Fruit fly (Drosophila melanogaster) whole organism, embryonic: ENCODE data around the gene CG14647.
A peak's percentile ranks its signal among the peaks of the same experiment; 100 is the strongest.

Source experiments
- Aef1 ChIP-seq: fragments of 200-800 bp; sonication (Bioruptor generic); IDR thresholded peaks from 3 replicates; pipeline ENCODE4 v1.3.6; 2022; ENCODE audit warnings: missing biosample characterization, missing genetic modification characterization
- Atf3 ChIP-seq: fragments of 200-800 bp; sonication (Bioruptor generic); optimal IDR thresholded peaks from 3 replicates; lab custom pipeline; 2016; ENCODE audit warnings: missing biosample characterization, missing genetic modification characterization
- Atf6 ChIP-seq: fragments of 200-800 bp; sonication (Bioruptor generic); IDR thresholded peaks from 2 replicates; pipeline ENCODE4 v1.3.6; 2022; ENCODE audit warnings: missing biosample characterization, missing genetic modification characterization
- CG10431 ChIP-seq: fragments of 200-800 bp; sonication (Bioruptor generic); optimal IDR thresholded peaks from 3 replicates; lab custom pipeline; 2018; ENCODE audit warnings: missing biosample characterization, mild to moderate bottlenecking, missing genetic modification characterization
- CG10654 ChIP-seq: fragments of 200-800 bp; sonication (Bioruptor generic); optimal IDR thresholded peaks from 2 replicates; lab custom pipeline; 2016; ENCODE audit warnings: missing biosample characterization, missing genetic modification characterization
- CG10979 ChIP-seq: fragments of 200-800 bp; sonication (Bioruptor generic); optimal IDR thresholded peaks from 2 replicates; lab custom pipeline; 2018; ENCODE audit warnings: missing biosample characterization, mild to moderate bottlenecking, missing genetic modification characterization, moderate library complexity
- CG11093 ChIP-seq: fragments of 200-800 bp; sonication (Bioruptor generic); IDR thresholded peaks from 3 replicates; pipeline ENCODE4 v1.3.6; 2022; ENCODE audit warnings: missing biosample characterization, missing genetic modification characterization
- CG11695 ChIP-seq: fragments of 200-800 bp; sonication (Bioruptor generic); IDR thresholded peaks from 3 replicates; pipeline ENCODE4 v1.3.6; 2022; ENCODE audit warnings: missing biosample characterization, missing genetic modification characterization
- CG12071 ChIP-seq: fragments of 200-800 bp; sonication (Bioruptor generic); optimal IDR thresholded peaks from 3 replicates; lab custom pipeline; 2018; ENCODE audit warnings: missing biosample characterization, mild to moderate bottlenecking, missing genetic modification characterization
- CG12744 ChIP-seq: fragments of 200-800 bp; sonication (Bioruptor generic); optimal IDR thresholded peaks from 2 replicates; lab custom pipeline; 2016; ENCODE audit warnings: missing biosample characterization, missing genetic modification characterization
- CG13287 ChIP-seq: fragments of 200-800 bp; sonication (Bioruptor generic); IDR thresholded peaks from 2 replicates; pipeline ENCODE4 v1.3.6; 2022; ENCODE audit warnings: missing biosample characterization, missing genetic modification characterization; ENCODE audit not compliant: partially characterized antibody
- CG13296 ChIP-seq: fragments of 200-800 bp; sonication (Bioruptor generic); optimal IDR thresholded peaks from 3 replicates; lab custom pipeline; 2018; ENCODE audit warnings: missing biosample characterization, mild to moderate bottlenecking, missing genetic modification characterization
- CG14965 ChIP-seq: fragments of 200-800 bp; sonication (Bioruptor generic); optimal IDR thresholded peaks from 2 replicates; lab custom pipeline; 2016; ENCODE audit warnings: missing biosample characterization, missing genetic modification characterization, borderline replicate concordance
- CG16813 ChIP-seq: fragments of 200-800 bp; sonication (Bioruptor generic); IDR thresholded peaks from 3 replicates; pipeline ENCODE4 v1.3.6; 2022; ENCODE audit warnings: missing biosample characterization, missing genetic modification characterization; ENCODE audit not compliant: partially characterized antibody
- CG3065 ChIP-seq: fragments of 200-800 bp; sonication (Bioruptor generic); optimal IDR thresholded peaks from 2 replicates; lab custom pipeline; 2016; ENCODE audit warnings: missing biosample characterization, missing genetic modification characterization
- CG31365 ChIP-seq: fragments of 200-800 bp; sonication (Bioruptor generic); optimal IDR thresholded peaks from 2 replicates; lab custom pipeline; 2018; ENCODE audit warnings: missing biosample characterization, mild to moderate bottlenecking, missing genetic modification characterization
- CG33557 ChIP-seq: fragments of 200-800 bp; sonication (Bioruptor generic); optimal IDR thresholded peaks from 2 replicates; lab custom pipeline; 2019; ENCODE audit warnings: missing biosample characterization, mild to moderate bottlenecking, missing genetic modification characterization, moderate library complexity
- CG43689 ChIP-seq: fragments of 200-800 bp; sonication (Bioruptor generic); IDR thresholded peaks from 2 replicates; pipeline ENCODE4 v1.3.6; 2022; ENCODE audit warnings: missing biosample characterization, missing genetic modification characterization
- CG6683 ChIP-seq: fragments of 200-800 bp; sonication (Bioruptor generic); optimal IDR thresholded peaks from 2 replicates; lab custom pipeline; 2017; ENCODE audit warnings: missing biosample characterization, mild to moderate bottlenecking, missing genetic modification characterization, missing genetic modification reagents
- CG6765 ChIP-seq: fragments of 200-800 bp; sonication (Bioruptor generic); optimal IDR thresholded peaks from 3 replicates; lab custom pipeline; 2017; ENCODE audit warnings: missing biosample characterization, mild to moderate bottlenecking, missing genetic modification characterization
- CG8290 ChIP-seq, 3 experiments: fragments of 200-800 bp; sonication (Bioruptor generic); optimal IDR thresholded peaks; 2 replicates each; lab custom pipeline; 2016 to 2019; ENCODE audit warnings: missing biosample characterization in 3 of 3, missing genetic modification characterization in 3 of 3, mild to moderate bottlenecking in 2 of 3, moderate library complexity in 1 of 3
- CG8924 ChIP-seq: fragments of 200-800 bp; optimal IDR thresholded peaks from 3 replicates; lab custom pipeline; 2019; ENCODE audit warnings: missing biosample characterization, mild to moderate bottlenecking, missing genetic modification characterization, moderate library complexity
- Camta ChIP-seq: fragments of 200-800 bp; sonication (Bioruptor generic); optimal IDR thresholded peaks from 2 replicates; lab custom pipeline; 2016; ENCODE audit warnings: missing biosample characterization, missing genetic modification characterization
- Dbx ChIP-seq: fragments of 200-800 bp; sonication (Bioruptor generic); IDR thresholded peaks from 3 replicates; pipeline ENCODE4 v1.3.6; 2022; ENCODE audit warnings: missing biosample characterization, missing genetic modification characterization
- Dll ChIP-seq: fragments of 200-800 bp; sonication (Bioruptor generic); IDR thresholded peaks from 4 replicates; pipeline ENCODE4 v1.3.6; 2022; ENCODE audit warnings: missing biosample characterization, missing genetic modification characterization; ENCODE audit not compliant: partially characterized antibody
- Eip74EF ChIP-seq, 2 experiments: fragments of 200-800 bp in 1 of 2; fragments of >200 bp in 1 of 2; sonication (Bioruptor generic) in 1 of 2; optimal IDR thresholded peaks; 2 replicates each; lab custom pipeline; 2017 to 2019; ENCODE audit warnings: missing biosample characterization in 2 of 2, missing genetic modification characterization in 2 of 2, mild to moderate bottlenecking in 1 of 2, moderate library complexity in 1 of 2
- Ets65A ChIP-seq: fragments of 200-800 bp; sonication (Bioruptor generic); peaks from one replicate; lab custom pipeline; 2016; ENCODE audit warnings: missing biosample characterization, missing genetic modification characterization
- Fer3 ChIP-seq: fragments of 200-800 bp; sonication (Bioruptor generic); optimal IDR thresholded peaks from 2 replicates; lab custom pipeline; 2018; ENCODE audit warnings: missing biosample characterization, mild to moderate bottlenecking, missing genetic modification characterization, moderate library complexity
- Lim3 ChIP-seq: fragments of 200-800 bp; sonication (Bioruptor generic); IDR thresholded peaks from 2 replicates; pipeline ENCODE4 v1.3.6; 2022; ENCODE audit warnings: missing biosample characterization, missing genetic modification characterization
- Lpt ChIP-seq: fragments of >200 bp; optimal IDR thresholded peaks from 2 replicates; lab custom pipeline; 2018; ENCODE audit warnings: missing biosample characterization, missing genetic modification characterization
- Neu2 ChIP-seq: fragments of 200-800 bp; sonication (Bioruptor generic); optimal IDR thresholded peaks from 3 replicates; lab custom pipeline; 2016; ENCODE audit warnings: missing biosample characterization, missing genetic modification characterization, borderline replicate concordance
- Nf-YC ChIP-seq: fragments of 200-800 bp; optimal IDR thresholded peaks from 3 replicates; lab custom pipeline; 2019; ENCODE audit warnings: missing biosample characterization, mild to moderate bottlenecking, missing genetic modification characterization, moderate library complexity
- Oaz ChIP-seq: fragments of 200-800 bp; sonication (Bioruptor generic); IDR thresholded peaks from 2 replicates; pipeline ENCODE4 v1.3.6; 2022; ENCODE audit warnings: missing biosample characterization, missing genetic modification characterization
- abd-A ChIP-seq: fragments of 200-800 bp; sonication (Bioruptor generic); optimal IDR thresholded peaks from 3 replicates; lab custom pipeline; 2019; ENCODE audit warnings: missing biosample characterization, mild to moderate bottlenecking, missing genetic modification characterization, moderate library complexity
- ara ChIP-seq: fragments of 200-800 bp; sonication (Bioruptor generic); IDR thresholded peaks from 2 replicates; pipeline ENCODE4 v1.3.6; 2022; ENCODE audit warnings: missing biosample characterization, missing genetic modification characterization
- crol ChIP-seq: fragments of 200-800 bp; sonication (Bioruptor generic); IDR thresholded peaks from 2 replicates; pipeline ENCODE4 v1.3.6; 2022; ENCODE audit warnings: missing biosample characterization, missing genetic modification characterization
- cwo ChIP-seq: fragments of 200-800 bp; sonication (Bioruptor generic); optimal IDR thresholded peaks from 3 replicates; lab custom pipeline; 2017; ENCODE audit warnings: missing biosample characterization, missing genetic modification characterization, mild to moderate bottlenecking, moderate library complexity, missing genetic modification reagents
- danr ChIP-seq: fragments of 200-800 bp; sonication (Bioruptor generic); IDR thresholded peaks from 2 replicates; pipeline ENCODE4 v1.3.6; 2022; ENCODE audit warnings: missing biosample characterization, missing genetic modification characterization
- disco-r ChIP-seq: fragments of 200-800 bp; sonication (Bioruptor generic); optimal IDR thresholded peaks from 2 replicates; lab custom pipeline; 2016; ENCODE audit warnings: missing biosample characterization, missing genetic modification characterization
- exex ChIP-seq: fragments of 200-800 bp; sonication (Bioruptor generic); optimal IDR thresholded peaks from 4 replicates; lab custom pipeline; 2018; ENCODE audit warnings: missing biosample characterization, mild to moderate bottlenecking, missing genetic modification characterization, moderate library complexity
- gsb ChIP-seq: fragments of 200-800 bp; sonication (Bioruptor generic); IDR thresholded peaks from 2 replicates; pipeline ENCODE4 v1.3.6; 2022; ENCODE audit warnings: missing biosample characterization, missing genetic modification characterization
- ham ChIP-seq: fragments of 200-800 bp; sonication (Bioruptor generic); IDR thresholded peaks from 2 replicates; pipeline ENCODE4 v1.3.6; 2022; ENCODE audit warnings: missing biosample characterization, missing genetic modification characterization
- jigr1 ChIP-seq: fragments of 200-800 bp; sonication (Bioruptor generic); IDR thresholded peaks from 3 replicates; pipeline ENCODE4 v1.3.6; 2022; ENCODE audit warnings: missing biosample characterization, missing genetic modification characterization
- lbe ChIP-seq: fragments of 200-800 bp; sonication (Bioruptor generic); optimal IDR thresholded peaks from 2 replicates; lab custom pipeline; 2016; ENCODE audit warnings: missing biosample characterization, mild to moderate bottlenecking, missing genetic modification characterization
- lov ChIP-seq, 2 experiments: fragments of 200-800 bp in 1 of 2; fragments of >200 bp in 1 of 2; sonication (Bioruptor generic) in 1 of 2; IDR thresholded peaks in 1 of 2; optimal IDR thresholded peaks in 1 of 2; 2 replicates in 1 of 2; 3 replicates in 1 of 2; pipeline versions ENCODE4 v1.3.6 to Lab custom; 2017 to 2022; ENCODE audit warnings: missing biosample characterization in 1 of 2, missing genetic modification characterization in 1 of 2
- pb ChIP-seq: fragments of 200-800 bp; sonication (Bioruptor generic); optimal IDR thresholded peaks from 3 replicates; lab custom pipeline; 2016; ENCODE audit warnings: missing biosample characterization, missing genetic modification characterization
- ranshi ChIP-seq: fragments of 200-800 bp; sonication (Bioruptor generic); IDR thresholded peaks from 2 replicates; pipeline ENCODE4 v1.3.6; 2022; ENCODE audit warnings: missing biosample characterization, missing genetic modification characterization
- sna ChIP-seq: fragments of 200-800 bp; sonication (Bioruptor generic); IDR thresholded peaks from 2 replicates; pipeline ENCODE4 v1.3.6; 2022; ENCODE audit warnings: missing biosample characterization, missing genetic modification characterization; ENCODE audit not compliant: partially characterized antibody
- so ChIP-seq: fragments of 200-800 bp; sonication (Bioruptor generic); IDR thresholded peaks from 3 replicates; pipeline ENCODE4 v1.3.6; 2022; ENCODE audit warnings: missing biosample characterization, missing genetic modification characterization
- wek ChIP-seq: fragments of 200-800 bp; sonication (Bioruptor generic); optimal IDR thresholded peaks from 3 replicates; lab custom pipeline; 2018; ENCODE audit warnings: missing biosample characterization, mild to moderate bottlenecking, missing genetic modification characterization, moderate library complexity

Gene CG14647

DNA sequence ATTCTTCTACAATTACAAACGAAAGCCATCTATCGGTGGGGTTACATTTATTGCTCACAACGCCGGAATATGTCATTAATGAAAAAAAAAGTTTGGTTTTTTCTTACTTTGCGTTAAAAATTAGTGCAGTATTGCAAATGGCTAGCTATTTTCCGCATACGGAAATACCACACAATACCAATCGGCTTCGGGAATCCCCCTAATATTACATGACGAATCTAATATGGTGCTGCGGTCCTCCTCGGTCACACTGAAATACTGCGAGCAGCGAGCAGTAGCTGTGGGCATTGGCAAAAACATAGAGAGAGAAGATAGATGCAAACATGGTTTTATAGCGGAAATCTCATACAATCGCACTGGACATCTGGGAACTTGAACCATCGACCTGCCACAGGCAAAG lies 12.8 kb upstream of the CG14647 start, which contains the start of gene tub (continued):
- TF ChIP-seq CG12744 (GFP tag; lab: Kevin White, UChicago) (no peak), ham (no peak), gsb (no peak), CG8290 (GFP tag; optimal IDR thresholded peaks at IDR 0.05; lab: Kevin White, UChicago) (peak; percentile 30), CG8290 (tag; optimal IDR thresholded peaks at IDR 0.05; lab: Kevin White, UChicago) (peak in 1 of 2 experiments; percentile 82), cwo (GFP tag; lab: Kevin White, UChicago) (no peak), wek (GFP tag; lab: Kevin White, UChicago) (peak; percentile 98), CG13287 (GFP tag; lab: Robert Waterston, UW) (peak; percentile 52; the same call in 1 of the 2 replicates), ara (GFP tag; lab: Robert Waterston, UW) (peak; percentile 6; the same call in 1 of the 2 replicates), Aef1 (GFP tag; lab: Robert Waterston, UW) (no peak), CG10654 (GFP tag; lab: Kevin White, UChicago) (no peak), ranshi (GFP tag; lab: Robert Waterston, UW) (no peak), pb (GFP tag; lab: Kevin White, UChicago) (no peak), Atf3 (GFP tag; lab: Kevin White, UChicago) (no peak), Lim3 (GFP tag; lab: Robert Waterston, UW) (no peak), Oaz (GFP tag; lab: Robert Waterston, UW) (no peak), CG43689 (no peak), Dbx (GFP tag; lab: Robert Waterston, UW) (peak; percentile 37; the same call in 1 of the 3 replicates), CG6765 (GFP tag; lab: Kevin White, UChicago) (no peak), abd-A (no peak), Nf-YC (tag; lab: Kevin White, UChicago) (peak; percentile 43), CG11093 (GFP tag; lab: Robert Waterston, UW) (no peak), disco-r (no peak), CG10979 (tag; lab: Kevin White, UChicago) (peak; percentile 36), sna (GFP tag; lab: Robert Waterston, UW) (no peak), Eip74EF (GFP tag; optimal IDR thresholded peaks at IDR 0.05; lab: Kevin White, UChicago) (peak in 1 of 2 experiments; percentile 29), Fer3 (tag; lab: Kevin White, UChicago) (no peak), CG10431 (peak; percentile 91), Lpt (GFP tag; lab: Kevin White, UChicago) (no peak), CG13296 (GFP tag; lab: Kevin White, UChicago) (peak; percentile 23), Dll (GFP tag; lab: Robert Waterston, UW) (0 out of 4 replicates have a peak, but pooled peaks have one; percentile 19), lbe (GFP tag; lab: Kevin White, UChicago) (no peak), so (GFP tag; lab: Robert Waterston, UW) (no peak), lov (optimal IDR thresholded peaks at IDR 0.05; lab: Kevin White, UChicago) (no peak), lov (GFP tag; IDR thresholded peaks at IDR 0.05; lab: Robert Waterston, UW) (no peak), CG14965 (no peak), jigr1 (GFP tag; lab: Robert Waterston, UW) (no peak; the same call in 2 of the 3 replicates), CG16813 (GFP tag; lab: Robert Waterston, UW) (no peak), exex (tag; lab: Kevin White, UChicago) (no peak), CG11695 (GFP tag; lab: Robert Waterston, UW) (no peak), CG6683 (no peak), crol (no peak), CG8924 (no peak), danr (no peak), CG33557 (no peak), CG3065 (GFP tag; lab: Kevin White, UChicago) (peak; percentile 5), Ets65A (GFP tag; lab: Kevin White, UChicago) (no peak), Camta (no peak), Atf6 (GFP tag; lab: Robert Waterston, UW) (peak; percentile 32; the same call in 1 of the 2 replicates), Neu2 (GFP tag; lab: Kevin White, UChicago) (no peak), CG31365 (tag; lab: Kevin White, UChicago) (no peak), CG12071 (GFP tag; lab: Kevin White, UChicago) (no peak)
